Worm (Caenorhabditis elegans) whole organism, young adult: Measurements from ENCODE around the gene cdh-3.
A peak's percentile ranks its signal among the peaks of the same experiment; 100 is the strongest.

ENCODE experiments used
- B0019.2 ChIP-seq: fragments of 200-800 bp; sonication (Bioruptor generic); conservative IDR thresholded peaks from 2 replicates; pipeline ENCODE4 v1.3.6; 2022; ENCODE audit warnings: missing genetic modification reagents, missing genetic modification characterization, missing compliant biosample characterization
- B0035.1 ChIP-seq: sonication (generic microtip); optimal IDR thresholded peaks from 2 replicates; lab custom pipeline; 2016; ENCODE audit warnings: missing genetic modification characterization, mild to moderate bottlenecking, missing compliant biosample characterization, missing genotype, missing genetic modification reagents
- B0261.1 ChIP-seq: sonication (generic microtip); optimal IDR thresholded peaks from 2 replicates; lab custom pipeline; 2016; ENCODE audit warnings: mild to moderate bottlenecking, missing genetic modification characterization, moderate library complexity, missing compliant biosample characterization
- B0336.3 ChIP-seq: fragments of 200-800 bp; sonication (Bioruptor generic); IDR thresholded peaks from 2 replicates; pipeline ENCODE4 v1.3.6; 2022; ENCODE audit warnings: missing genetic modification characterization, missing compliant biosample characterization
- C06A6.2 ChIP-seq: fragments of 200-800 bp; sonication (Bioruptor generic); conservative IDR thresholded peaks from 2 replicates; pipeline ENCODE4 v1.3.6; 2022; ENCODE audit warnings: missing genetic modification characterization, missing compliant biosample characterization
- F10E7.11 ChIP-seq: sonication (generic microtip); optimal IDR thresholded peaks from 2 replicates; lab custom pipeline; 2017; ENCODE audit warnings: mild to moderate bottlenecking, missing genetic modification characterization, moderate library complexity, missing compliant biosample characterization
- F23B12.7 ChIP-seq: sonication (generic microtip); optimal IDR thresholded peaks from 2 replicates; lab custom pipeline; 2017; ENCODE audit warnings: missing genetic modification characterization, mild to moderate bottlenecking, missing compliant biosample characterization, antibody characterized with exemption, moderate library complexity; ENCODE audit not compliant: insufficient read depth
- F55B11.4 ChIP-seq: sonication (generic microtip); optimal IDR thresholded peaks from 2 replicates; lab custom pipeline; 2016; ENCODE audit warnings: missing compliant biosample characterization, missing genetic modification characterization, borderline replicate concordance; ENCODE audit not compliant: insufficient read depth
- K12H6.12 ChIP-seq: fragments of 200-800 bp; sonication (Bioruptor generic); optimal IDR thresholded peaks from 2 replicates; lab custom pipeline; 2018; ENCODE audit warnings: mild to moderate bottlenecking, missing genetic modification characterization, missing compliant biosample characterization
- T07F8.4 ChIP-seq: sonication (generic microtip); optimal IDR thresholded peaks from 2 replicates; lab custom pipeline; 2016; ENCODE audit warnings: mild to moderate bottlenecking, missing genetic modification characterization, moderate library complexity, missing compliant biosample characterization
- Y53G8AR.9 ChIP-seq: fragments of 200-800 bp; sonication (Bioruptor generic); conservative IDR thresholded peaks from 2 replicates; pipeline ENCODE4 v1.3.6; 2022; ENCODE audit warnings: missing genetic modification reagents, missing genetic modification characterization, missing compliant biosample characterization
- Y56A3A.18 ChIP-seq: fragments of 200-800 bp; sonication (Bioruptor generic); IDR thresholded peaks from 2 replicates; pipeline ENCODE4 v1.3.6; 2022; ENCODE audit warnings: missing genetic modification reagents, missing genetic modification characterization, missing compliant biosample characterization
- akir-1 ChIP-seq: fragments of 200-800 bp; sonication (Bioruptor generic); optimal IDR thresholded peaks from 2 replicates; lab custom pipeline; 2018; ENCODE audit warnings: mild to moderate bottlenecking, missing genetic modification characterization, moderate library complexity, missing compliant biosample characterization
- ama-1 ChIP-seq, 3 experiments: fragments of 150-350 bp in 1 of 3; sonication (generic microtip) in 2 of 3; optimal IDR thresholded peaks; 2 replicates each; lab custom pipeline; 2014 to 2018; ENCODE audit warnings: missing biosample characterization in 2 of 3, missing genetic modification characterization in 2 of 3, missing genetic modification reagents in 2 of 3
- aptf-2 ChIP-seq: fragments of 200-800 bp; sonication (Bioruptor generic); conservative IDR thresholded peaks from 2 replicates; pipeline ENCODE4 v1.3.6; 2022; ENCODE audit warnings: missing genetic modification reagents, missing genetic modification characterization, missing compliant biosample characterization
- attf-3 ChIP-seq: fragments of 200-800 bp; sonication (Bioruptor generic); conservative IDR thresholded peaks from 2 replicates; pipeline ENCODE4 v1.3.6; 2022; ENCODE audit warnings: missing genetic modification reagents, missing genetic modification characterization, missing compliant biosample characterization
- bed-1 ChIP-seq: fragments of 200-800 bp; sonication (Bioruptor generic); IDR thresholded peaks from 2 replicates; pipeline ENCODE4 v1.3.6; 2022; ENCODE audit warnings: missing genetic modification reagents, missing genetic modification characterization, missing compliant biosample characterization
- bed-2 ChIP-seq: fragments of 200-800 bp; sonication (Bioruptor generic); IDR thresholded peaks from 2 replicates; pipeline ENCODE4 v1.3.6; 2022; ENCODE audit warnings: missing genetic modification reagents, missing genetic modification characterization, missing compliant biosample characterization
- cebp-1 ChIP-seq, 2 experiments: fragments of 200-800 bp in 1 of 2; sonication (Bioruptor generic) in 1 of 2; sonication (generic microtip) in 1 of 2; IDR thresholded peaks in 1 of 2; optimal IDR thresholded peaks in 1 of 2; 2 replicates each; pipeline versions ENCODE4 v1.3.6 to Lab custom; 2017 to 2022; ENCODE audit warnings: missing compliant biosample characterization in 2 of 2, missing genetic modification characterization in 2 of 2, mild to moderate bottlenecking in 1 of 2, missing genetic modification reagents in 1 of 2, moderate library complexity in 1 of 2
- ceh-79 ChIP-seq: sonication (generic microtip); optimal IDR thresholded peaks from 2 replicates; lab custom pipeline; 2017; ENCODE audit warnings: mild to moderate bottlenecking, missing genetic modification characterization, missing compliant biosample characterization
- chd-7 ChIP-seq: sonication (generic microtip); optimal IDR thresholded peaks from 2 replicates; lab custom pipeline; 2016; ENCODE audit warnings: mild to moderate bottlenecking, missing genetic modification characterization, moderate library complexity, missing compliant biosample characterization
- ekl-4 ChIP-seq: fragments of 200-800 bp; sonication (Bioruptor generic); IDR thresholded peaks from 2 replicates; pipeline ENCODE4 v1.3.6; 2022; ENCODE audit warnings: missing genetic modification reagents, missing genetic modification characterization, missing compliant biosample characterization
- gei-17 ChIP-seq: fragments of 200-800 bp; sonication (Bioruptor generic); optimal IDR thresholded peaks from 2 replicates; lab custom pipeline; 2018; ENCODE audit warnings: mild to moderate bottlenecking, missing genetic modification characterization, missing compliant biosample characterization
- hlh-12 ChIP-seq: sonication (generic microtip); optimal IDR thresholded peaks from 2 replicates; lab custom pipeline; 2016; ENCODE audit warnings: missing genetic modification characterization, missing compliant biosample characterization
- hmg-1.2 ChIP-seq: fragments of 200-800 bp; sonication (Bioruptor generic); IDR thresholded peaks from 2 replicates; pipeline ENCODE4 v1.3.6; 2022; ENCODE audit warnings: missing genetic modification reagents, missing genetic modification characterization, missing compliant biosample characterization
- hrde-1 ChIP-seq: sonication (generic microtip); optimal IDR thresholded peaks from 2 replicates; lab custom pipeline; 2016; ENCODE audit warnings: missing genetic modification characterization, mild to moderate bottlenecking, missing compliant biosample characterization, moderate library complexity, missing genotype, missing genetic modification reagents, borderline replicate concordance
- hsf-1 ChIP-seq: fragments of 200-800 bp; sonication (Bioruptor generic); IDR thresholded peaks from 2 replicates; pipeline ENCODE4 v1.3.6; 2022; ENCODE audit warnings: missing genetic modification reagents, missing genetic modification characterization, missing compliant biosample characterization
- let-526 ChIP-seq: fragments of 200-800 bp; sonication (Bioruptor generic); IDR thresholded peaks from 2 replicates; pipeline ENCODE4 v1.3.6; 2022; ENCODE audit warnings: missing genetic modification reagents, missing genetic modification characterization, missing compliant biosample characterization
- let-607 ChIP-seq, 2 experiments: fragments of 200-800 bp in 1 of 2; sonication (Bioruptor generic) in 1 of 2; sonication (generic microtip) in 1 of 2; optimal IDR thresholded peaks; 2 replicates each; lab custom pipeline; 2016 to 2018; ENCODE audit warnings: mild to moderate bottlenecking in 2 of 2, missing compliant biosample characterization in 2 of 2, missing genetic modification characterization in 2 of 2, moderate library complexity in 2 of 2, missing genotype in 1 of 2
- lin-54 ChIP-seq: fragments of 200-800 bp; sonication (Bioruptor generic); optimal IDR thresholded peaks from 2 replicates; lab custom pipeline; 2018; ENCODE audit warnings: mild to moderate bottlenecking, missing genetic modification characterization, missing compliant biosample characterization
- lir-1 ChIP-seq: fragments of 200-800 bp; sonication (Bioruptor generic); conservative IDR thresholded peaks from 2 replicates; pipeline ENCODE4 v1.3.6; 2022; ENCODE audit warnings: missing genetic modification reagents, missing genetic modification characterization, missing compliant biosample characterization
- madf-10 ChIP-seq: sonication (generic microtip); optimal IDR thresholded peaks from 2 replicates; lab custom pipeline; 2016; ENCODE audit warnings: mild to moderate bottlenecking, missing genetic modification characterization, missing compliant biosample characterization
- mes-4 ChIP-seq: sonication (generic microtip); optimal IDR thresholded peaks from 2 replicates; lab custom pipeline; 2016; ENCODE audit warnings: missing genotype, missing genetic modification characterization, missing compliant biosample characterization
- nhr-120 ChIP-seq: fragments of 200-800 bp; sonication (Bioruptor generic); IDR thresholded peaks from 2 replicates; pipeline ENCODE4 v1.3.6; 2022; ENCODE audit warnings: missing genetic modification characterization, missing compliant biosample characterization
- nhr-27 ChIP-seq: fragments of 200-800 bp; sonication (Bioruptor generic); optimal IDR thresholded peaks from 2 replicates; lab custom pipeline; 2018; ENCODE audit warnings: mild to moderate bottlenecking, missing genetic modification characterization, moderate library complexity, missing compliant biosample characterization
- pha-4 ChIP-seq: fragments of 150-350 bp; sonication (generic microtip); optimal IDR thresholded peaks from 2 replicates; lab custom pipeline; 2014; ENCODE audit warnings: missing biosample characterization, missing genetic modification reagents, missing genetic modification characterization
- repo-1 ChIP-seq: sonication (generic microtip); optimal IDR thresholded peaks from 2 replicates; lab custom pipeline; 2017; ENCODE audit warnings: mild to moderate bottlenecking, missing genetic modification characterization, missing compliant biosample characterization
- snpc-3.4 ChIP-seq: sonication (generic microtip); optimal IDR thresholded peaks from 2 replicates; lab custom pipeline; 2017; ENCODE audit warnings: missing genetic modification characterization, mild to moderate bottlenecking, missing compliant biosample characterization, antibody characterized with exemption, moderate library complexity, missing genotype, missing genetic modification reagents
- snpc-4 ChIP-seq, 5 experiments: fragments of 150-350 bp in 1 of 5; sonication (generic microtip) in 4 of 5; optimal IDR thresholded peaks; 2 replicates each; lab custom pipeline; 2014 to 2018; ENCODE audit warnings: missing genetic modification characterization in 5 of 5, missing biosample characterization in 3 of 5, antibody characterized with exemption in 2 of 5, mild to moderate bottlenecking in 2 of 5, missing compliant biosample characterization in 2 of 5, missing genotype in 2 of 5, moderate library complexity in 2 of 5, missing genetic modification reagents in 1 of 5
- sptf-2 ChIP-seq: fragments of 200-800 bp; sonication (Bioruptor generic); optimal IDR thresholded peaks from 2 replicates; lab custom pipeline; 2018; ENCODE audit warnings: mild to moderate bottlenecking, missing genetic modification characterization, missing compliant biosample characterization
- tbx-9 ChIP-seq: sonication (generic microtip); optimal IDR thresholded peaks from 2 replicates; lab custom pipeline; 2016; ENCODE audit warnings: borderline replicate concordance, missing genetic modification characterization, inconsistent platforms, missing compliant biosample characterization
- tlf-1 ChIP-seq: fragments of 200-800 bp; sonication (Bioruptor generic); optimal IDR thresholded peaks from 2 replicates; lab custom pipeline; 2018; ENCODE audit warnings: mild to moderate bottlenecking, missing genetic modification characterization, missing compliant biosample characterization
- unc-62 ChIP-seq: fragments of 150-350 bp; optimal IDR thresholded peaks from 2 replicates; lab custom pipeline; 2014; ENCODE audit warnings: missing biosample characterization, missing genetic modification reagents, missing genetic modification characterization
- xnd-1 ChIP-seq: sonication (generic microtip); optimal IDR thresholded peaks from 2 replicates; lab custom pipeline; 2016; ENCODE audit warnings: missing genotype, missing genetic modification reagents, missing genetic modification characterization, missing compliant biosample characterization
- zfh-2 ChIP-seq: fragments of 200-800 bp; sonication (Bioruptor generic); conservative IDR thresholded peaks from 2 replicates; pipeline ENCODE4 v1.3.6; 2022; ENCODE audit warnings: missing genetic modification reagents, missing genetic modification characterization, missing compliant biosample characterization
- ztf-28 ChIP-seq: fragments of 200-800 bp; sonication (Bioruptor generic); IDR thresholded peaks from 2 replicates; pipeline ENCODE4 v1.3.6; 2022; ENCODE audit warnings: missing genetic modification reagents, missing genetic modification characterization, missing compliant biosample characterization
- ztf-6 ChIP-seq: fragments of 200-800 bp; sonication (Bioruptor generic); IDR thresholded peaks from 2 replicates; pipeline ENCODE4 v1.3.6; 2022; ENCODE audit warnings: missing genetic modification reagents, missing genetic modification characterization, missing compliant biosample characterization

Gene cdh-3

ce11 chrIII:7795311-7795710, 41.1 kb upstream of the cdh-3 start, which contains the start of gene cyk-7 (continued):
- no peak for TF ChIP-seq ztf-28
- no peak for TF ChIP-seq tbx-9
- TF ChIP-seq pha-4 (tag; lab: Kevin White, UChicago): no peak
- no peak for TF ChIP-seq lin-54 (GFP tag; lab: Kevin White, UChicago)
- no peak for TF ChIP-seq bed-1 (GFP tag; lab: Robert Waterston, UW)
- TF ChIP-seq chd-7 (tag; lab: Kevin White, UChicago): no peak
- no peak for TF ChIP-seq F55B11.4
- 0 out of 2 replicates have a peak, but pooled peaks have one; percentile 42 for TF ChIP-seq hsf-1 (GFP tag; lab: Robert Waterston, UW)
- TF ChIP-seq zfh-2: no peak
- peak; percentile 55 for TF ChIP-seq snpc-3.4 (tag; lab: Kevin White, UChicago)
- TF ChIP-seq C06A6.2: no peak
- no peak for TF ChIP-seq gei-17
- TF ChIP-seq cebp-1 (GFP tag; IDR thresholded peaks at IDR 0.05; lab: Robert Waterston, UW): no peak
- TF ChIP-seq cebp-1 (tag; optimal IDR thresholded peaks at IDR 0.05; lab: Kevin White, UChicago): no peak
- TF ChIP-seq B0261.1: no peak
- no peak for TF ChIP-seq repo-1 (tag; lab: Kevin White, UChicago)
- TF ChIP-seq snpc-4 (GFP tag; optimal IDR thresholded peaks at IDR 0.05; lab: Kevin White, UChicago): no peak
- peak in 1 of 4 experiments; percentile 28 for TF ChIP-seq snpc-4 (tag; optimal IDR thresholded peaks at IDR 0.05; lab: Kevin White, UChicago)
- peak; percentile 51 for TF ChIP-seq F23B12.7 (tag; lab: Kevin White, UChicago)
- no peak for TF ChIP-seq ekl-4 (GFP tag; lab: Robert Waterston, UW)
- TF ChIP-seq nhr-120 (GFP tag; lab: Robert Waterston, UW): no peak
- TF ChIP-seq ama-1 (optimal IDR thresholded peaks at IDR 0.05; lab: Kevin White, UChicago): no peak
- no peak for TF ChIP-seq ama-1 (GFP tag; optimal IDR thresholded peaks at IDR 0.05; lab: Kevin White, UChicago)
- TF ChIP-seq B0336.3 (GFP tag; lab: Robert Waterston, UW): no peak
- no peak for TF ChIP-seq sptf-2 (GFP tag; lab: Kevin White, UChicago)
- TF ChIP-seq let-607 (tag; optimal IDR thresholded peaks at IDR 0.05; lab: Kevin White, UChicago): no peak
- no peak for TF ChIP-seq aptf-2 (GFP tag; lab: Robert Waterston, UW)
- no peak for TF ChIP-seq K12H6.12
- TF ChIP-seq hlh-12 (tag; lab: Kevin White, UChicago): no peak
- no peak for TF ChIP-seq B0035.1 (tag; lab: Kevin White, UChicago)
- TF ChIP-seq nhr-27 (tag; lab: Kevin White, UChicago): no peak
- peak; percentile 69 for TF ChIP-seq xnd-1 (tag; lab: Kevin White, UChicago)
- TF ChIP-seq B0019.2 (GFP tag; lab: Robert Waterston, UW): no peak
- TF ChIP-seq attf-3: peak; percentile 44; the same call in 1 of the 2 replicates
- TF ChIP-seq T07F8.4 (tag; lab: Kevin White, UChicago): no peak
- TF ChIP-seq unc-62 (GFP tag; lab: Kevin White, UChicago): no peak
- no peak for TF ChIP-seq mes-4 (tag; lab: Kevin White, UChicago)
- TF ChIP-seq Y56A3A.18 (GFP tag; lab: Robert Waterston, UW): no peak
- TF ChIP-seq bed-2 (GFP tag; lab: Robert Waterston, UW): no peak
- TF ChIP-seq akir-1: no peak
- TF ChIP-seq hrde-1 (tag; lab: Kevin White, UChicago): no peak
- no peak for TF ChIP-seq let-526 (GFP tag; lab: Robert Waterston, UW)
- TF ChIP-seq F10E7.11 (tag; lab: Kevin White, UChicago): no peak
- TF ChIP-seq hmg-1.2 (GFP tag; lab: Robert Waterston, UW): no peak
- TF ChIP-seq ztf-6 (GFP tag; lab: Robert Waterston, UW): no peak
- no peak for TF ChIP-seq lir-1 (GFP tag; lab: Robert Waterston, UW)
- peak; percentile 26 for TF ChIP-seq tlf-1 (GFP tag; lab: Kevin White, UChicago)
- TF ChIP-seq ceh-79: no peak
- no peak for TF ChIP-seq madf-10 (tag; lab: Kevin White, UChicago)
- no peak; the same call in 1 of the 2 replicates for TF ChIP-seq Y53G8AR.9
